Worm (Caenorhabditis elegans): ENCODE results near the gene F16H6.7.

DNA sequence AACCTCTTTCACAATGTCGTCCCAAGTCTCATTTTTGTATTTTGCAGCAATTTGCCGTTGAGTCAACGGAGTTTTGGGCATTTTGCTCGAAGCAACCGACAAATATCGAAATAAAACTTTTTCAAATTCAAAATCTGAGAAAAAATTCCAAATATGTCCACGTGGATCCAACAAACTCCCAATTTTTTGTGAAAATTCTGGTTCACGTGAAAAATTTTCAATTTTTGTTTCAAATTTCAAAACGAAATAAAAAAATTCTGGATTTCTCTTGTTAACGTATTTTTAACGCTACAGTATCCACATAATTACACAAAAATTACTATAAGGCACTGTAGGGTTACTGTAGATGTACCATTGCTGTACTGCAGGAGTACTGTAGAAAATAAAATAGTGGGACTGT lies 47.7 kb downstream of the F16H6.7 start, which contains the start of gene C14A6.13:
- no peak for TF ChIP-seq lin-11 (tag; optimal IDR thresholded peaks at IDR 0.05)
- TF ChIP-seq snpc-4 (tag; optimal IDR thresholded peaks at IDR 0.05), result no peak
- no peak for TF ChIP-seq nhr-12 (tag; optimal IDR thresholded peaks at IDR 0.05)
- no peak for TF ChIP-seq crh-2 (tag; optimal IDR thresholded peaks at IDR 0.05)
- TF ChIP-seq egl-27 (tag; optimal IDR thresholded peaks at IDR 0.05), result no peak
- TF ChIP-seq nhr-11 (tag; optimal IDR thresholded peaks at IDR 0.05), result no peak
